Fruit fly (Drosophila melanogaster): ENCODE data around the gene D2hgdh.

Gene D2hgdh

DNA sequence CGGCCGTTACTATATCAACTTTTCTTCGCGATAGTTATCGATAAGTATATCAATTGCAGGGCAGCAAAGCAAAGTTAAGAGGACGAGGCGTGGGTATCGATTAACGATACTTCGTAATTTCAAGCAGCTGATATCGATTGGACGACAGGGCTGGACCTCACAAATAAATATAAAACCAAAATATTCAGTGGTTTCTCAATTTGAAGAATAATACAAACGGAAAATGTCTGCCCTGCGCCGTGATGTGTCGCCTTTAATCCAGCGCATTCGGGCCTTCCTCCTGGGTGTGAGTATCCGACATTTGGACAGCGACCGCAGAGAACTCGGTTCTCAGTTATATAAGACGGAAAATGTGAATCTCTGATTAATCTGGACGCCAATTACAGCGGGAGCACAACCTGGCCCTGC lies 31.1 kb downstream of the D2hgdh start, which contains the start of gene ND-B14.5A:
Gene ND-B14.5A (plus strand): TSS at position 107 of the 408 bp plus-strand sequence.
- TF ChIP-seq Opbp (GFP tag; IDR thresholded peaks at IDR 0.05; ENCODE audit: partially characterized antibody) (peak; percentile 96), sug (tag; optimal IDR thresholded peaks at IDR 0.05) (peak; percentile 21), esg (GFP tag; conservative IDR thresholded peaks at IDR 0.05) (no peak), CG1647 (GFP tag; optimal IDR thresholded peaks at IDR 0.05) (no peak), Dek (tag; optimal IDR thresholded peaks at IDR 0.05) (no peak), PHDP (tag; optimal IDR thresholded peaks at IDR 0.05) (peak; percentile 15), CG8290 (GFP tag; optimal IDR thresholded peaks at IDR 0.05) (no peak), CG8290 (tag; optimal IDR thresholded peaks at IDR 0.05) (peak in 1 of 2 experiments; percentile 27), Doc3 (GFP tag; IDR thresholded peaks at IDR 0.05; ENCODE audit: partially characterized antibody) (peak; percentile 85), dysf (GFP tag; IDR thresholded peaks at IDR 0.05) (no peak), trem (tag; optimal IDR thresholded peaks at IDR 0.05) (peak; percentile 59), zen2 (GFP tag; IDR thresholded peaks at IDR 0.05; ENCODE audit: partially characterized antibody) (peak; percentile 94), vnd (GFP tag; IDR thresholded peaks at IDR 0.05; ENCODE audit: partially characterized antibody) (peak; percentile 92), dimm (GFP tag; IDR thresholded peaks at IDR 0.05) (no peak), CG42726 (GFP tag; IDR thresholded peaks at IDR 0.05; ENCODE audit: partially characterized antibody) (peak; percentile 83), stwl (tag; optimal IDR thresholded peaks at IDR 0.05) (peak; percentile 74), HLH3B (GFP tag; IDR thresholded peaks at IDR 0.05) (no peak), Dp (GFP tag; optimal IDR thresholded peaks at IDR 0.05) (peak; percentile 67), Neu2 (GFP tag; optimal IDR thresholded peaks at IDR 0.05; ENCODE audit: borderline replicate concordance) (no peak), z (GFP tag; IDR thresholded peaks at IDR 0.05) (no peak), grau (tag; optimal IDR thresholded peaks at IDR 0.05) (peak; percentile 7), ATbp (GFP tag; optimal IDR thresholded peaks at IDR 0.05) (no peak), nerfin-2 (GFP tag; IDR thresholded peaks at IDR 0.05; ENCODE audit: partially characterized antibody) (peak; percentile 99), CG32772 (GFP tag; IDR thresholded peaks at IDR 0.05) (no peak), CTCF (GFP tag; optimal IDR thresholded peaks at IDR 0.05) (peak; percentile 5), E2f2 (GFP tag; IDR thresholded peaks at IDR 0.05) (peak; percentile 71), HLHmδ (GFP tag; optimal IDR thresholded peaks at IDR 0.05) (no peak), bbx (GFP tag; IDR thresholded peaks at IDR 0.05; ENCODE audit: partially characterized antibody) (peak; percentile 97), CG4282 (GFP tag; optimal IDR thresholded peaks at IDR 0.05) (no peak), CG10565 (GFP tag; optimal IDR thresholded peaks at IDR 0.05) (no peak), CG8478 (optimal IDR thresholded peaks at IDR 0.05) (no peak), Scr (GFP tag; IDR thresholded peaks at IDR 0.05; ENCODE audit: partially characterized antibody) (peak; percentile 90), Rfx (GFP tag; IDR thresholded peaks at IDR 0.05) (peak; percentile 48; the same call in 1 of the 2 replicates), sens (GFP tag) (peak; percentile 65), Pdp1 (GFP tag; optimal IDR thresholded peaks at IDR 0.05) (peak in 1 of 2 experiments; percentile 92), vvl (GFP tag; IDR thresholded peaks at IDR 0.05) (peak; percentile 22; the same call in 1 of the 2 replicates), CG12391 (tag; optimal IDR thresholded peaks at IDR 0.05) (peak; percentile 0), sna (GFP tag; IDR thresholded peaks at IDR 0.05; ENCODE audit: partially characterized antibody) (peak; percentile 93), Usf (GFP tag; optimal IDR thresholded peaks at IDR 0.05) (no peak), Nf-YC (tag; optimal IDR thresholded peaks at IDR 0.05) (peak; percentile 11), CG12769 (tag; optimal IDR thresholded peaks at IDR 0.05) (peak; percentile 2), Ets97D (GFP tag; optimal IDR thresholded peaks at IDR 0.05) (peak; percentile 40), Bgb (GFP tag; IDR thresholded peaks at IDR 0.05; ENCODE audit: partially characterized antibody) (peak; percentile 96), CG17829 (tag; optimal IDR thresholded peaks at IDR 0.05) (peak; percentile 18), CG34224 (GFP tag; IDR thresholded peaks at IDR 0.05; ENCODE audit: partially characterized antibody) (peak; percentile 99), CG4617 (GFP tag; optimal IDR thresholded peaks at IDR 0.05; ENCODE audit: borderline replicate concordance) (peak; percentile 61), CG6813 (GFP tag; optimal IDR thresholded peaks at IDR 0.05) (no peak), CG7963 (GFP tag; IDR thresholded peaks at IDR 0.05; ENCODE audit: partially characterized antibody) (peak; percentile 95), al (GFP tag; IDR thresholded peaks at IDR 0.05) (no peak), BEAF-32 (GFP tag; optimal IDR thresholded peaks at IDR 0.05) (peak; percentile 86)
